Fruit fly (Drosophila melanogaster): ENCODE data around the gene ImpE1.

DNA sequence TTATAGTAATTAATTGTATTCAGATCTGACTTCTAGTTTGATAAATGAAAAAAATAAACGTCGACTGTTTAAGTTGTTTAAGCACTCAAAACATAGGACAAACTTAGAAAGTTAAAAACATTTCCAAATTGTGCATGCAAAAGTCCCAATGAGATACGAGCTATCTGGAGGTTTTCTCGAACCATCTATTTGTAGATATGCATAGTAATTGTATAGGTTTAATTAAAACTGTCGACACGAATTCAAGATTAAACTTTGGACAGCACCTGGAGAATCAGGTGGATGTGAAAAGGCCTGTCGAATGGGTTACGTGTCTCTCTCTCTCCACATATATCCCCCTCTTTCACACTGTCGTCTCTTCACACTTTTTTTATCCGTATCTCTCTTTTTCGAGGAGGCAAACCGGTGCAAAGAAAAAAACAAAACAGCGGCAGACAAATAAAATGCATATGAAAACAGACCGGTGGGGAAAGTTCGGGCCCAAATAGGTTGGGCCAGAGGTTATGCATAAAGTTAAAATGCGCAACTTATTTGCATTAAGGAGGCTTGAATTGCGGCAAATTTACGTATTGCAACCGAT, 12.1 kb upstream of the ImpE1 start:
- TF ChIP-seq insv (optimal IDR thresholded peaks at IDR 0.05) (no peak), h (optimal IDR thresholded peaks at IDR 0.05) (no peak), ttk (optimal IDR thresholded peaks at IDR 0.05) (no peak), Myc (optimal IDR thresholded peaks at IDR 0.05) (no peak), Sin3A (optimal IDR thresholded peaks at IDR 0.05) (no peak), psq (optimal IDR thresholded peaks at IDR 0.05) (no peak)
